Fruit fly (Drosophila melanogaster) whole organism, embryonic: ENCODE data around the gene meep.

ENCODE experiments used
- Atf-2 ChIP-seq: fragments of 200-800 bp; sonication (Bioruptor generic); optimal IDR thresholded peaks from 2 replicates; lab custom pipeline; 2016; ENCODE audit warnings: missing biosample characterization, missing genetic modification characterization
- B-H1 ChIP-seq: fragments of 200-800 bp; sonication (Bioruptor generic); IDR thresholded peaks from 3 replicates; pipeline ENCODE4 v1.3.6; 2022; ENCODE audit warnings: missing biosample characterization, missing genetic modification characterization
- B-H2 ChIP-seq: fragments of 200-800 bp; sonication (Bioruptor generic); optimal IDR thresholded peaks from 2 replicates; lab custom pipeline; 2018; ENCODE audit warnings: missing biosample characterization, mild to moderate bottlenecking, missing genetic modification characterization
- Blimp-1 ChIP-seq: fragments of 200-800 bp; sonication (Bioruptor generic); optimal IDR thresholded peaks from 3 replicates; lab custom pipeline; 2018; ENCODE audit warnings: missing biosample characterization, missing genetic modification characterization, mild to moderate bottlenecking, moderate library complexity, missing genetic modification reagents
- CG10209 ChIP-seq: fragments of 200-800 bp; sonication (Bioruptor generic); optimal IDR thresholded peaks from 3 replicates; lab custom pipeline; 2017; ENCODE audit warnings: missing biosample characterization, mild to moderate bottlenecking, missing genetic modification characterization, missing genetic modification reagents
- CG12071 ChIP-seq: fragments of 200-800 bp; sonication (Bioruptor generic); optimal IDR thresholded peaks from 3 replicates; lab custom pipeline; 2018; ENCODE audit warnings: missing biosample characterization, mild to moderate bottlenecking, missing genetic modification characterization
- CG12299 ChIP-seq: fragments of 200-800 bp; sonication (Bioruptor generic); optimal IDR thresholded peaks from 2 replicates; lab custom pipeline; 2018; ENCODE audit warnings: missing biosample characterization, mild to moderate bottlenecking, missing genetic modification characterization
- CG13424 ChIP-seq: fragments of 200-800 bp; sonication (Bioruptor generic); optimal IDR thresholded peaks from 2 replicates; lab custom pipeline; 2019; ENCODE audit warnings: missing biosample characterization, mild to moderate bottlenecking, missing genetic modification characterization, moderate library complexity
- CG14014 ChIP-seq: fragments of 200-800 bp; sonication (Bioruptor generic); IDR thresholded peaks from 2 replicates; pipeline ENCODE4 v1.3.6; 2022; ENCODE audit warnings: missing biosample characterization, missing genetic modification characterization
- CG14050 ChIP-seq: fragments of 200-800 bp; sonication (Bioruptor generic); IDR thresholded peaks from 3 replicates; pipeline ENCODE4 v1.3.6; 2022; ENCODE audit warnings: missing biosample characterization, missing genetic modification characterization
- CG16779 ChIP-seq: fragments of 200-800 bp; sonication (Bioruptor generic); IDR thresholded peaks from 2 replicates; pipeline ENCODE4 v1.3.6; 2022; ENCODE audit warnings: missing biosample characterization, missing genetic modification characterization
- CG18599 ChIP-seq: fragments of 200-800 bp; sonication (Bioruptor generic); optimal IDR thresholded peaks from 3 replicates; lab custom pipeline; 2017; ENCODE audit warnings: missing biosample characterization, missing genetic modification characterization, mild to moderate bottlenecking, moderate library complexity, missing genetic modification reagents
- CG2129 ChIP-seq: fragments of 200-800 bp; sonication (Bioruptor generic); IDR thresholded peaks from 2 replicates; pipeline ENCODE4 v1.3.6; 2022; ENCODE audit warnings: missing biosample characterization, missing genetic modification characterization; ENCODE audit not compliant: partially characterized antibody
- CG2199 ChIP-seq: fragments of 200-800 bp; sonication (Bioruptor generic); IDR thresholded peaks from 3 replicates; pipeline ENCODE4 v1.3.6; 2022; ENCODE audit warnings: missing biosample characterization, missing genetic modification characterization
- CG4328 ChIP-seq: fragments of 200-800 bp; sonication (Bioruptor generic); optimal IDR thresholded peaks from 3 replicates; lab custom pipeline; 2017; ENCODE audit warnings: missing biosample characterization, missing genetic modification reagents, missing genetic modification characterization
- CG7963 ChIP-seq: fragments of 200-800 bp; sonication (Bioruptor generic); IDR thresholded peaks from 3 replicates; pipeline ENCODE4 v1.3.6; 2022; ENCODE audit warnings: missing biosample characterization, missing genetic modification characterization; ENCODE audit not compliant: partially characterized antibody
- CG8089 ChIP-seq: fragments of 200-800 bp; sonication (Bioruptor generic); optimal IDR thresholded peaks from 3 replicates; lab custom pipeline; 2016; ENCODE audit warnings: missing biosample characterization, missing genetic modification characterization
- CG8359 ChIP-seq: fragments of 200-800 bp; sonication (Bioruptor generic); optimal IDR thresholded peaks from 2 replicates; lab custom pipeline; 2017; ENCODE audit warnings: missing biosample characterization, mild to moderate bottlenecking, missing genetic modification characterization, borderline replicate concordance
- CG9727 ChIP-seq: fragments of 200-800 bp; sonication (Bioruptor generic); optimal IDR thresholded peaks from 3 replicates; lab custom pipeline; 2017; ENCODE audit warnings: missing biosample characterization, mild to moderate bottlenecking, missing genetic modification characterization
- D19B ChIP-seq: fragments of 200-800 bp; sonication (Bioruptor generic); optimal IDR thresholded peaks from 2 replicates; lab custom pipeline; 2017; ENCODE audit warnings: missing biosample characterization, mild to moderate bottlenecking, missing genetic modification characterization
- Dip2 ChIP-seq: fragments of 200-800 bp; sonication (Bioruptor generic); IDR thresholded peaks from 2 replicates; pipeline ENCODE4 v1.3.6; 2022; ENCODE audit warnings: missing biosample characterization, missing genetic modification characterization
- Dip3 ChIP-seq: fragments of 200-800 bp; sonication (Bioruptor generic); optimal IDR thresholded peaks from 3 replicates; lab custom pipeline; 2016; ENCODE audit warnings: missing biosample characterization, missing genetic modification characterization
- Dp ChIP-seq: fragments of 200-800 bp; sonication (Bioruptor generic); optimal IDR thresholded peaks from 2 replicates; lab custom pipeline; 2018; ENCODE audit warnings: missing biosample characterization, mild to moderate bottlenecking, missing genetic modification characterization, moderate library complexity
- Fer3 ChIP-seq: fragments of 200-800 bp; sonication (Bioruptor generic); optimal IDR thresholded peaks from 2 replicates; lab custom pipeline; 2018; ENCODE audit warnings: missing biosample characterization, mild to moderate bottlenecking, missing genetic modification characterization, moderate library complexity
- Hr51 ChIP-seq, 2 experiments: fragments of 200-800 bp; sonication (Bioruptor generic); optimal IDR thresholded peaks; 2 replicates in 1 of 2; 3 replicates in 1 of 2; lab custom pipeline; 2016 to 2018; ENCODE audit warnings: missing biosample characterization in 2 of 2, missing genetic modification characterization in 2 of 2, mild to moderate bottlenecking in 1 of 2, moderate library complexity in 1 of 2
- Lpt ChIP-seq: fragments of >200 bp; optimal IDR thresholded peaks from 2 replicates; lab custom pipeline; 2018; ENCODE audit warnings: missing biosample characterization, missing genetic modification characterization
- NC2α ChIP-seq: fragments of 200-800 bp; sonication (Bioruptor generic); optimal IDR thresholded peaks from 2 replicates; lab custom pipeline; 2016; ENCODE audit warnings: missing biosample characterization, missing genetic modification characterization
- NC2β ChIP-seq: fragments of 200-800 bp; sonication (Bioruptor generic); optimal IDR thresholded peaks from 2 replicates; lab custom pipeline; 2016; ENCODE audit warnings: missing biosample characterization, missing genetic modification characterization
- NFAT ChIP-seq: fragments of 200-800 bp; sonication (Bioruptor generic); IDR thresholded peaks from 2 replicates; pipeline ENCODE4 v1.3.6; 2022; ENCODE audit warnings: missing biosample characterization, missing genetic modification characterization
- Sry-β ChIP-seq: fragments of 200-800 bp; sonication (Bioruptor generic); optimal IDR thresholded peaks from 2 replicates; lab custom pipeline; 2018; ENCODE audit warnings: missing biosample characterization, mild to moderate bottlenecking, missing genetic modification characterization, moderate library complexity
- crc ChIP-seq: fragments of 200-800 bp; sonication (Bioruptor generic); optimal IDR thresholded peaks from 2 replicates; lab custom pipeline; 2016; ENCODE audit warnings: missing biosample characterization, missing genetic modification characterization
- crp ChIP-seq, 2 experiments: fragments of 200-800 bp; sonication (Bioruptor generic); optimal IDR thresholded peaks; 2 replicates in 1 of 2; 3 replicates in 1 of 2; lab custom pipeline; 2017; ENCODE audit warnings: missing biosample characterization in 2 of 2, missing genetic modification characterization in 2 of 2, mild to moderate bottlenecking in 1 of 2, moderate library complexity in 1 of 2
- fd102C ChIP-seq: fragments of 200-800 bp; sonication (Bioruptor generic); optimal IDR thresholded peaks from 2 replicates; lab custom pipeline; 2018; ENCODE audit warnings: missing biosample characterization, mild to moderate bottlenecking, missing genetic modification characterization, moderate library complexity
- gem ChIP-seq: fragments of 200-800 bp; sonication (Bioruptor generic); optimal IDR thresholded peaks from 2 replicates; lab custom pipeline; 2019; ENCODE audit warnings: missing biosample characterization, mild to moderate bottlenecking, missing genetic modification characterization, moderate library complexity
- gsb-n ChIP-seq: fragments of 200-800 bp; sonication (Bioruptor generic); optimal IDR thresholded peaks from 3 replicates; lab custom pipeline; 2018; ENCODE audit warnings: missing biosample characterization, mild to moderate bottlenecking, missing genetic modification characterization
- ham ChIP-seq: fragments of 200-800 bp; sonication (Bioruptor generic); IDR thresholded peaks from 2 replicates; pipeline ENCODE4 v1.3.6; 2022; ENCODE audit warnings: missing biosample characterization, missing genetic modification characterization
- hbn ChIP-seq: fragments of 200-800 bp; sonication (Bioruptor generic); IDR thresholded peaks from 2 replicates; pipeline ENCODE4 v1.3.6; 2022; ENCODE audit warnings: missing biosample characterization, missing genetic modification characterization; ENCODE audit not compliant: partially characterized antibody
- jigr1 ChIP-seq: fragments of 200-800 bp; sonication (Bioruptor generic); IDR thresholded peaks from 3 replicates; pipeline ENCODE4 v1.3.6; 2022; ENCODE audit warnings: missing biosample characterization, missing genetic modification characterization
- lbe ChIP-seq: fragments of 200-800 bp; sonication (Bioruptor generic); optimal IDR thresholded peaks from 2 replicates; lab custom pipeline; 2016; ENCODE audit warnings: missing biosample characterization, mild to moderate bottlenecking, missing genetic modification characterization
- lola ChIP-seq, 3 experiments: fragments of >200 bp in 2 of 3; fragments of 200-800 bp in 1 of 3; sonication (Bioruptor generic) in 1 of 3; optimal IDR thresholded peaks; 2 replicates each; lab custom pipeline; 2017 to 2019; ENCODE audit warnings: missing biosample characterization in 3 of 3, missing genetic modification characterization in 3 of 3, mild to moderate bottlenecking in 1 of 3, moderate library complexity in 1 of 3
- lov ChIP-seq, 2 experiments: fragments of 200-800 bp in 1 of 2; fragments of >200 bp in 1 of 2; sonication (Bioruptor generic) in 1 of 2; IDR thresholded peaks in 1 of 2; optimal IDR thresholded peaks in 1 of 2; 2 replicates in 1 of 2; 3 replicates in 1 of 2; pipeline versions ENCODE4 v1.3.6 to Lab custom; 2017 to 2022; ENCODE audit warnings: missing biosample characterization in 1 of 2, missing genetic modification characterization in 1 of 2
- mam ChIP-seq: fragments of 200-800 bp; sonication (Bioruptor generic); optimal IDR thresholded peaks from 3 replicates; lab custom pipeline; 2016; ENCODE audit warnings: missing biosample characterization, missing genetic modification characterization
- pzg ChIP-seq: fragments of 200-800 bp; sonication (Bioruptor generic); optimal IDR thresholded peaks from 3 replicates; lab custom pipeline; 2018; ENCODE audit warnings: missing biosample characterization, mild to moderate bottlenecking, missing genetic modification characterization, moderate library complexity
- shn ChIP-seq: fragments of 200-800 bp; sonication (Bioruptor generic); optimal IDR thresholded peaks from 3 replicates; lab custom pipeline; 2016; ENCODE audit warnings: missing biosample characterization, missing genetic modification characterization
- sisA ChIP-seq: fragments of 200-800 bp; sonication (Bioruptor generic); IDR thresholded peaks from 2 replicates; pipeline ENCODE4 v1.3.6; 2022; ENCODE audit warnings: missing biosample characterization, missing genetic modification characterization
- sna ChIP-seq: fragments of 200-800 bp; sonication (Bioruptor generic); IDR thresholded peaks from 2 replicates; pipeline ENCODE4 v1.3.6; 2022; ENCODE audit warnings: missing biosample characterization, missing genetic modification characterization; ENCODE audit not compliant: partially characterized antibody
- sqz ChIP-seq: fragments of 200-800 bp; sonication (Bioruptor generic); optimal IDR thresholded peaks from 3 replicates; lab custom pipeline; 2018; ENCODE audit warnings: missing biosample characterization, mild to moderate bottlenecking, missing genetic modification characterization
- stwl ChIP-seq: fragments of 200-800 bp; sonication (Bioruptor generic); optimal IDR thresholded peaks from 3 replicates; lab custom pipeline; 2018; ENCODE audit warnings: missing biosample characterization, mild to moderate bottlenecking, missing genetic modification characterization, moderate library complexity

Gene meep

DNA sequence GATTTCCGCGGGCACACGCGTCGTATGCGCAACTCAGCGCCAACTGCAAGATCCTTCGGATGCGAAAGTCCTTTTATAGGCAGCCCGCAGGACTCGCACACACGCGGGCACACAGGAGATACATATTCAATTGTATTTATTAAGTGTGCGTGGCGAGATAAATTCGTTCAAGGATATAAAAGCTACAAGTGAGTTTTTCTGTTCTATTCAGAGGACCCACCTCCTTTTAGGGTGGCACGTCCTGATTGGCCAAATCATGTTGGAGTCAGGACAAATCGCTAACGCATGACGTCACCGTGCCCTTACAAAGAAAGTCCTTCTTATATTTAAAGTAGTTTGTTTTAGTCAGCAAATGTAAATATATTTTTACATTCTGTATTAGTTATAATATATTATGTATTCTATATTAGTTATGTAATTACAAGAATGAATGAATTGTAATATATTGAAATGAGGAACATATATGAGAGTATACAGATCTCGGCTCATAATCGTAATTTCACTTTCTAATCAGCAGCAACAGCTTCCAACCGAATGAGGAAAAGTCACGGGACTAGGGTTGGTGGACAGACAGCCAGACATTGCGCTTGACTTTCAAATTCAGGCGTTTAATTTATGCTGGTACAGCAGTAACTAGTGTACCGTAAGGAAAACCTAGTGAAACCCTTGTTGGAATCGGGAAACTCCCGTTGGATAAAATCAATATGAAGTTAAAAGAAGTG lies 9.6 kb downstream of the meep start, which contains the start of gene Trhn (continued):
- TF ChIP-seq jigr1 (no peak), B-H1 (no peak), Hr51 (GFP tag; optimal IDR thresholded peaks at IDR 0.05; lab: Kevin White, UChicago) (peak in 1 of 2 experiments; percentile 41), NC2β (GFP tag; lab: Kevin White, UChicago) (no peak), Dip3 (GFP tag; lab: Kevin White, UChicago) (no peak), fd102C (GFP tag; lab: Kevin White, UChicago) (no peak), NC2α (GFP tag; lab: Kevin White, UChicago) (no peak), Fer3 (tag; lab: Kevin White, UChicago) (peak; percentile 21), B-H2 (GFP tag; lab: Kevin White, UChicago) (no peak), NFAT (no peak), crp (GFP tag; optimal IDR thresholded peaks at IDR 0.05; lab: Kevin White, UChicago) (no peak), sna (GFP tag; lab: Robert Waterston, UW) (no peak), CG14014 (GFP tag; lab: Robert Waterston, UW) (0 out of 2 replicates have a peak, but pooled peaks have one; percentile 16), CG13424 (tag; lab: Kevin White, UChicago) (peak; percentile 36), sisA (GFP tag; lab: Robert Waterston, UW) (no peak), stwl (tag; lab: Kevin White, UChicago) (no peak), pzg (GFP tag; lab: Kevin White, UChicago) (no peak), gsb-n (tag; lab: Kevin White, UChicago) (no peak), Dp (GFP tag; lab: Kevin White, UChicago) (no peak), CG12071 (GFP tag; lab: Kevin White, UChicago) (no peak), Atf-2 (GFP tag; lab: Kevin White, UChicago) (no peak), CG16779 (GFP tag; lab: Robert Waterston, UW) (no peak), shn (GFP tag; lab: Kevin White, UChicago) (no peak), D19B (GFP tag; lab: Kevin White, UChicago) (no peak), lola (GFP tag; optimal IDR thresholded peaks at IDR 0.05; lab: Kevin White, UChicago) (no peak), CG12299 (no peak), CG7963 (GFP tag; lab: Robert Waterston, UW) (no peak), CG14050 (GFP tag; lab: Robert Waterston, UW) (no peak), CG2199 (no peak), ham (no peak), CG8359 (GFP tag; lab: Kevin White, UChicago) (no peak), Blimp-1 (GFP tag; lab: Kevin White, UChicago) (peak; percentile 11), crc (GFP tag; lab: Kevin White, UChicago) (no peak), mam (GFP tag; lab: Kevin White, UChicago) (no peak), CG18599 (GFP tag; lab: Kevin White, UChicago) (peak; percentile 62), Lpt (GFP tag; lab: Kevin White, UChicago) (no peak), sqz (GFP tag; lab: Kevin White, UChicago) (no peak), lbe (GFP tag; lab: Kevin White, UChicago) (no peak), Sry-β (no peak), CG4328 (GFP tag; lab: Kevin White, UChicago) (no peak), CG9727 (GFP tag; lab: Kevin White, UChicago) (no peak), lov (optimal IDR thresholded peaks at IDR 0.05; lab: Kevin White, UChicago) (no peak), lov (GFP tag; IDR thresholded peaks at IDR 0.05; lab: Robert Waterston, UW) (no peak), CG2129 (GFP tag; lab: Robert Waterston, UW) (no peak), gem (tag; lab: Kevin White, UChicago) (peak; percentile 37), hbn (GFP tag; lab: Robert Waterston, UW) (no peak), CG8089 (GFP tag; lab: Kevin White, UChicago) (no peak), Dip2 (GFP tag; lab: Robert Waterston, UW) (no peak), CG10209 (GFP tag; lab: Kevin White, UChicago) (no peak)
